Fruit fly (Drosophila melanogaster): Measurements from ENCODE around the gene CG3698.

dm6 chr3L:20758583-20758982 is 39.6 kb downstream of the CG3698 start, which contains the start of gene CG43251:
- TF ChIP-seq HmgZ (tag; optimal IDR thresholded peaks at IDR 0.05) (no peak), CG8924 (tag; optimal IDR thresholded peaks at IDR 0.05) (no peak), pita (GFP tag; optimal IDR thresholded peaks at IDR 0.05) (no peak)

Measured in whole organism, embryonic.